Worm (Caenorhabditis elegans): Measurements from ENCODE around the gene F54B11.8.

- TF ChIP-seq ham-2 (GFP tag; optimal IDR thresholded peaks at IDR 0.05) (no peak), unc-62 (GFP tag; optimal IDR thresholded peaks at IDR 0.05) (no peak), elt-1 (tag; optimal IDR thresholded peaks at IDR 0.05; ENCODE audit: borderline replicate concordance, insufficient read depth) (no peak), lsy-2 (tag; optimal IDR thresholded peaks at IDR 0.05) (no peak), nhr-28 (tag; optimal IDR thresholded peaks at IDR 0.05) (no peak), blmp-1 (tag; optimal IDR thresholded peaks at IDR 0.05) (no peak), ceh-43 (GFP tag; optimal IDR thresholded peaks at IDR 0.05) (no peak)
Measured at ce11 chrX:13610040-13610439, 6.3 kb upstream of the F54B11.8 start.
